Fruit fly (Drosophila melanogaster) S2 (cell line): Measurements from ENCODE around the gene CG31465.

ENCODE experiments used
- CG8478 ChIP-seq: fragments of >200 bp; optimal IDR thresholded peaks from 2 replicates; lab custom pipeline; 2018
- CTCF ChIP-seq, 2 experiments: fragments of >200 bp; optimal IDR thresholded peaks; 2 replicates each; lab custom pipeline; 2018

DNA sequence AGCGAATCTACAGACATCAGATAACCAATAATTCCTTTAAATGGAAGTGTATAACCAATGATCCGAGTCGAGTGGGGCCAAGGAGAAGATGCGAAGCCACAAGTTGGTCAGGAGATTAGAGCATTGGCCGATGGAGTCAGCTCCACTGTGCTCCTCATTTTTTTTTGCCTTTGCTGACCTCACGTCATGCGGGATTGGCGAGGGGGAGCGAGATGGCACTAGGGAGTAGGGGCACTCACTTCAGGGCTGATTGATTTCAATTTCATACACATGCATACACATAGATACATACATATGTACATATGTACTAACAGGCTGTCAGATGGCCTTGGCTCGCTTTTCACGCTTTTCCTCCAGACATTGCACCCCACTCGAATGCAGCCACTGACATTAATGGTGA, 32.3 kb upstream of the CG31465 start:
- TF ChIP-seq CTCF (optimal IDR thresholded peaks at IDR 0.05; lab: Kevin White, UChicago) (no peak), CG8478 (lab: Kevin White, UChicago) (no peak)
